Fruit fly (Drosophila melanogaster) S2 (cell line): ENCODE data around the gene Prosbeta5R2.

Experiments
- CG8478 ChIP-seq: fragments of >200 bp; optimal IDR thresholded peaks from 2 replicates; lab custom pipeline; 2018
- CTCF ChIP-seq, 2 experiments: fragments of >200 bp; optimal IDR thresholded peaks; 2 replicates each; lab custom pipeline; 2018

DNA sequence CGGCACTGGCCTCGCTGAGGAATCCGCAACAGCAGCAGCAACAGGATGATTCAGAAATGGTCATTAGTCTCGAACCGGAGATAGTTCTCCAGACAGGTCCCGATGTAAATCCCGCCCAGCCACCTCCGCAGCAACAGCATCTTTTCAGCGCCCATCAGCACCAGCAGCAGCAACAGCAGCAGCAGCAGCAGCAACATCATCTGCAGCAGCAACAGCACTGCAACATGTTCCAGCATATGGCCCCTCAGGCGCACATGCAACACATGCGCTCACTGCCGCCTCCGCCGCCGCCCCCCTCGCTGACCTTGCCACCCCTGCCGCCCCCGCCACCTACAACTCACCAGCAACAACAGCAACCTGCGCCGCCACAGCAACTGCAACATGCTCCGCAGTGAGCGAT is 17.2 kb upstream of the Prosbeta5R2 start:
- TF ChIP-seq CTCF (optimal IDR thresholded peaks at IDR 0.05; lab: Kevin White, UChicago) (no peak), CG8478 (lab: Kevin White, UChicago) (no peak)
